Worm (Caenorhabditis elegans): ENCODE measurements around the gene F26F2.13.
"Not testable (repeated sequence)": the region's sequence is repeated elsewhere in the genome, so short reads cannot be mapped to it uniquely, and the experiment has no call there.

- TF ChIP-seq R02D3.7 (tag; optimal IDR thresholded peaks at IDR 0.05); egl-27 (tag; optimal IDR thresholded peaks at IDR 0.05); fkh-10 (GFP tag; optimal IDR thresholded peaks at IDR 0.05); nhr-12 (tag; optimal IDR thresholded peaks at IDR 0.05): not testable (repeated sequence)
Measured at ce11 chrV:20568995-20569394, 4.8 kb downstream of the F26F2.13 start, which contains the start of gene F26F2.4.

Measured in whole organism, L3 larva.